Fruit fly (Drosophila melanogaster): ENCODE results near the gene Hexo2.

Hexo2 gene

dm6 chrX:8730306-8730705, 20.9 kb downstream of the Hexo2 start (continued):
- peak; percentile 51 for TF ChIP-seq Hnf4 (GFP tag; optimal IDR thresholded peaks at IDR 0.05)
- TF ChIP-seq GATAd (GFP tag; optimal IDR thresholded peaks at IDR 0.05) = no peak
- peak in 1 of 2 experiments; percentile 74 for TF ChIP-seq foxo (GFP tag; optimal IDR thresholded peaks at IDR 0.05)
- peak; percentile 72 for TF ChIP-seq ey (GFP tag; optimal IDR thresholded peaks at IDR 0.05)
- no peak for TF ChIP-seq jim (GFP tag; optimal IDR thresholded peaks at IDR 0.05)
- TF ChIP-seq CG9705 (GFP tag; optimal IDR thresholded peaks at IDR 0.05) = peak; percentile 39
- TF ChIP-seq dmrt93B (GFP tag; optimal IDR thresholded peaks at IDR 0.05) = peak; percentile 27
- peak; percentile 61 for TF ChIP-seq br (GFP tag; optimal IDR thresholded peaks at IDR 0.05)

- TF ChIP-seq Rel (GFP tag; optimal IDR thresholded peaks at IDR 0.05) (no peak), Rel (tag; optimal IDR thresholded peaks at IDR 0.05) (no peak), jim (GFP tag; optimal IDR thresholded peaks at IDR 0.05) (no peak), ey (GFP tag; optimal IDR thresholded peaks at IDR 0.05) (no peak), Myc (optimal IDR thresholded peaks at IDR 0.05) (no peak), OdsH (GFP tag; optimal IDR thresholded peaks at IDR 0.05) (no peak), lola (GFP tag; optimal IDR thresholded peaks at IDR 0.05) (no peak), brk (GFP tag; optimal IDR thresholded peaks at IDR 0.05) (no peak), Hnf4 (GFP tag; optimal IDR thresholded peaks at IDR 0.05) (no peak), Dfd (GFP tag; optimal IDR thresholded peaks at IDR 0.05) (no peak), Vsx2 (GFP tag; optimal IDR thresholded peaks at IDR 0.05; ENCODE audit: partially characterized antibody) (no peak), Jra (GFP tag; optimal IDR thresholded peaks at IDR 0.05) (no peak), Mio (GFP tag; optimal IDR thresholded peaks at IDR 0.05) (no peak), CG32264 (GFP tag; optimal IDR thresholded peaks at IDR 0.05) (no peak), tai (GFP tag; optimal IDR thresholded peaks at IDR 0.05) (no peak)
Observed at dm6 chrX:8731464-8731863, 22.0 kb downstream of the Hexo2 start.

dm6 chrX:8732379-8732778, 22.9 kb downstream of the Hexo2 start:
- TF ChIP-seq CG32264 (GFP tag; optimal IDR thresholded peaks at IDR 0.05) (no peak), dmrt93B (GFP tag; optimal IDR thresholded peaks at IDR 0.05) (no peak), dsf (GFP tag; optimal IDR thresholded peaks at IDR 0.05; ENCODE audit: borderline replicate concordance) (no peak), sv (GFP tag; optimal IDR thresholded peaks at IDR 0.05) (no peak), ey (GFP tag; optimal IDR thresholded peaks at IDR 0.05) (no peak), Hnf4 (GFP tag; optimal IDR thresholded peaks at IDR 0.05) (no peak), CrebA (GFP tag; optimal IDR thresholded peaks at IDR 0.05; ENCODE audit: borderline replicate concordance) (no peak), psq (GFP tag; optimal IDR thresholded peaks at IDR 0.05) (no peak), pan (optimal IDR thresholded peaks at IDR 0.05) (no peak), Dfd (GFP tag; optimal IDR thresholded peaks at IDR 0.05) (no peak), jim (GFP tag; optimal IDR thresholded peaks at IDR 0.05) (no peak), woc (GFP tag; optimal IDR thresholded peaks at IDR 0.05) (no peak), OdsH (GFP tag; optimal IDR thresholded peaks at IDR 0.05) (no peak), foxo (GFP tag; optimal IDR thresholded peaks at IDR 0.05) (no peak), Dif (GFP tag; optimal IDR thresholded peaks at IDR 0.05; ENCODE audit: partially characterized antibody) (no peak), Hr78 (GFP tag; optimal IDR thresholded peaks at IDR 0.05) (no peak), brk (GFP tag; optimal IDR thresholded peaks at IDR 0.05) (no peak), usp (GFP tag; optimal IDR thresholded peaks at IDR 0.05) (no peak), Sp1 (GFP tag; optimal IDR thresholded peaks at IDR 0.05) (no peak), br (GFP tag; optimal IDR thresholded peaks at IDR 0.05) (no peak)

DNA sequence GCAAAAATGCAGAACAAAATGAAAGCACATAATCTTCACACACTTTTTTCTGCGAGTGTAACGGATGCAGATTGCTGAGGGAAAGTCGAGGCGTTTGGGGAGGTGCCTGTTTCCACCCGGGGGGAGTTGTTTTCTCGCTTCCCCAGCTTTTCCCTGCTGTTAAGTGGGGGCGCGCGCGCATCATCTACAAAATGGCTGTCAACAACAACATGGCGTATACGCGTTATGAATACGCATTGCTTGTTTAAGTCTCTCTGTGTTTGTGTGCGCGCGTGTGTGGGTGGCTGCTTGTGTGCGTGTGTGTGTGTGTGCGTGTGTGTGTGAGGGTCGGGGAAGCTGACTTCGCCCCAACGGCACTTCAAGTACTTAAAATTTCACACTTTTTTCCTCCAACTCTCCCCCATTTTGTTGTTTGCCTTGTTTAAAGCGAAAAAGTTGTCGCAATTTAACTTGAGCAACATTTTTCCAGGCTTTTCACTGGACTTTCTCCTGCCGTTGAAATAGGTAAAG, 34.1 kb downstream of the Hexo2 start:
- no peak for TF ChIP-seq Mio (GFP tag; optimal IDR thresholded peaks at IDR 0.05)
- peak; percentile 71 for TF ChIP-seq Dfd (GFP tag; optimal IDR thresholded peaks at IDR 0.05)

- TF ChIP-seq usp (GFP tag; optimal IDR thresholded peaks at IDR 0.05) (no peak), lola (GFP tag; optimal IDR thresholded peaks at IDR 0.05) (no peak), CG9705 (GFP tag; optimal IDR thresholded peaks at IDR 0.05) (no peak), GATAd (GFP tag; optimal IDR thresholded peaks at IDR 0.05) (no peak), Sp1 (GFP tag; optimal IDR thresholded peaks at IDR 0.05) (no peak), jim (GFP tag; optimal IDR thresholded peaks at IDR 0.05) (no peak), Vsx2 (GFP tag; optimal IDR thresholded peaks at IDR 0.05; ENCODE audit: partially characterized antibody) (no peak), CG32264 (GFP tag; optimal IDR thresholded peaks at IDR 0.05) (no peak), HLH106 (tag; optimal IDR thresholded peaks at IDR 0.05) (no peak), Hnf4 (GFP tag; optimal IDR thresholded peaks at IDR 0.05) (no peak), dmrt93B (GFP tag; optimal IDR thresholded peaks at IDR 0.05) (no peak), Mio (GFP tag; optimal IDR thresholded peaks at IDR 0.05) (no peak), Hr83 (GFP tag; optimal IDR thresholded peaks at IDR 0.05; ENCODE audit: poor library complexity, severe bottlenecking) (no peak), woc (GFP tag; optimal IDR thresholded peaks at IDR 0.05) (no peak)
Observed at dm6 chrX:8746933-8747332, 37.5 kb downstream of the Hexo2 start.
